Fruit fly (Drosophila melanogaster): Measurements from ENCODE around the gene CG14130.

The CG14130 gene

DNA sequence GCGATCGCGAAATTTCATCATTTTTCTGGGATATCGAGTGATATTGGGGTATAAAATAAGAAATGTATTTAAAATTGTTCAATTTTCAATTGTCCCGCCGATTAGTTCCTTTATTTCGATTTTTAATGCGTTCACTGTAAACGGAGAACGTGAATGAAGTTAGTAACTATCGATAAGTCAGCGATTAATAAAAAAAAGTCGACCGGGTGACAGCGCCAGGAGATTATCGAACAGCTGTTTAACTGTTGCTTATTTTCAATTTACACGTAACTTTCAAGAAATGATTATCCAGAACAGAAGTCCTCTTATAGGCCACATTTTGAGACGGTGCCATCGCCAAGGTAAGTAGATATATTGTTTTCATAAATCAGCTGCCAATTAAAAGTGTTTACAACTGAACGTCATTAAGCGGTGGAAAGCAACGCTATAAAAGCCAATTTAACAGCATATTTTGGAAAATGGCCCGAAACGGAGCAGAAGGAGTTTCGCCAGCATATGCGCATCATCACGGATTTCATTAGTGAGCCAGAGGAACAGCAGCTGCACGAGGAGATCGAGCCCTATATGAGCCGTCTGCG is at the start of gene CG14130 (continued):
- TF ChIP-seq Taf1 (GFP tag; IDR thresholded peaks at IDR 0.05) (no peak), CG10366 (GFP tag; IDR thresholded peaks at IDR 0.05) (no peak), Scr (GFP tag; IDR thresholded peaks at IDR 0.05; ENCODE audit: partially characterized antibody) (peak; percentile 90), scrt (GFP tag; optimal IDR thresholded peaks at IDR 0.05) (peak; percentile 98), bbx (GFP tag; IDR thresholded peaks at IDR 0.05; ENCODE audit: partially characterized antibody) (peak; percentile 94), crp (GFP tag; optimal IDR thresholded peaks at IDR 0.05) (peak; percentile 50 to 95), psq (GFP tag; optimal IDR thresholded peaks at IDR 0.05) (no peak), bowl (GFP tag; IDR thresholded peaks at IDR 0.05) (no peak), amos (GFP tag; IDR thresholded peaks at IDR 0.05; ENCODE audit: partially characterized antibody) (peak; percentile 91), caup (GFP tag; optimal IDR thresholded peaks at IDR 0.05; ENCODE audit: severe bottlenecking) (no peak), HmgZ (tag; optimal IDR thresholded peaks at IDR 0.05) (peak; percentile 56), YL-1 (GFP tag; optimal IDR thresholded peaks at IDR 0.05) (peak; percentile 6), tna (GFP tag; IDR thresholded peaks at IDR 0.05; ENCODE audit: partially characterized antibody) (peak; percentile 92), CG14050 (GFP tag; IDR thresholded peaks at IDR 0.05) (no peak), sr (GFP tag; IDR thresholded peaks at IDR 0.05) (no peak), vvl (GFP tag; IDR thresholded peaks at IDR 0.05) (0 out of 2 replicates have a peak, but pooled peaks have one; percentile 37), trem (tag; optimal IDR thresholded peaks at IDR 0.05) (peak; percentile 56), CG17328 (GFP tag; IDR thresholded peaks at IDR 0.05) (no peak), chn (GFP tag; optimal IDR thresholded peaks at IDR 0.05) (no peak), CG16813 (GFP tag; IDR thresholded peaks at IDR 0.05; ENCODE audit: partially characterized antibody) (peak; percentile 90), eve (GFP tag; optimal IDR thresholded peaks at IDR 0.05) (no peak), fu2 (GFP tag; optimal IDR thresholded peaks at IDR 0.05) (no peak), CG17186 (GFP tag; optimal IDR thresholded peaks at IDR 0.05) (peak; percentile 45), ap (GFP tag; IDR thresholded peaks at IDR 0.05) (no peak), nmo (GFP tag; optimal IDR thresholded peaks at IDR 0.05) (peak; percentile 6), Myb (GFP tag; optimal IDR thresholded peaks at IDR 0.05) (peak; percentile 78), pros (GFP tag; optimal IDR thresholded peaks at IDR 0.05) (no peak), stwl (tag; optimal IDR thresholded peaks at IDR 0.05) (peak; percentile 58), Elba2 (GFP tag; optimal IDR thresholded peaks at IDR 0.05) (peak; percentile 62), CG2199 (GFP tag; IDR thresholded peaks at IDR 0.05) (no peak), Ada2b (GFP tag; IDR thresholded peaks at IDR 0.05) (no peak), Sin3A (optimal IDR thresholded peaks at IDR 0.05) (peak; percentile 8), oc (tag; optimal IDR thresholded peaks at IDR 0.05) (peak; percentile 95), CG34224 (GFP tag; IDR thresholded peaks at IDR 0.05; ENCODE audit: partially characterized antibody) (peak; percentile 98), mld (GFP tag; IDR thresholded peaks at IDR 0.05; ENCODE audit: partially characterized antibody) (peak; percentile 86), tll (GFP tag; optimal IDR thresholded peaks at IDR 0.05) (peak in 1 of 2 experiments; percentile 1), pzg (GFP tag; optimal IDR thresholded peaks at IDR 0.05) (peak; percentile 79), CG15073 (GFP tag; optimal IDR thresholded peaks at IDR 0.05) (no peak), CG3995 (GFP tag; optimal IDR thresholded peaks at IDR 0.05) (peak; percentile 98), Doc3 (GFP tag; IDR thresholded peaks at IDR 0.05; ENCODE audit: partially characterized antibody) (peak; percentile 89)

Data from whole organism, embryonic.